Fruit fly (Drosophila melanogaster) whole organism, wandering third instar larva: ENCODE measurements around the gene CG13375.

Experiments used
- Abd-B ChIP-seq: fragments of >200 bp; optimal IDR thresholded peaks from 2 replicates; lab custom pipeline; 2017; ENCODE audit warnings: missing biosample characterization, missing genetic modification characterization
- lola ChIP-seq: fragments of >200 bp; optimal IDR thresholded peaks from 2 replicates; lab custom pipeline; 2017; ENCODE audit warnings: missing biosample characterization, missing genetic modification characterization

dm6 chrX:314823-315222 lies 20.1 kb upstream of the CG13375 start, which contains the start of gene Or1a:
- TF ChIP-seq lola (GFP tag; lab: Kevin White, UChicago) (no peak), Abd-B (GFP tag; lab: Kevin White, UChicago) (no peak)
